Worm (Caenorhabditis elegans) whole organism, L4 larva: ENCODE data around the gene sec-61.A.

Experiments used
- F49E8.2 ChIP-seq: sonication (generic microtip); optimal IDR thresholded peaks from 2 replicates; lab custom pipeline; 2016; ENCODE audit warnings: missing compliant biosample characterization, mild to moderate bottlenecking, missing genetic modification characterization, borderline replicate concordance
- R02D3.7 ChIP-seq: fragments of 150-350 bp; sonication (generic microtip); optimal IDR thresholded peaks from 3 replicates; lab custom pipeline; 2014; ENCODE audit warnings: missing biosample characterization, missing genetic modification characterization
- ama-1 ChIP-seq: fragments of 150-350 bp; optimal IDR thresholded peaks from 2 replicates; lab custom pipeline; 2014; ENCODE audit warnings: inconsistent platforms, mixed read lengths
- arid-1 ChIP-seq: fragments of 200-800 bp; sonication (Bioruptor generic); conservative IDR thresholded peaks from 2 replicates; pipeline ENCODE4 v1.3.6; 2022; ENCODE audit warnings: missing genetic modification reagents, missing genetic modification characterization, missing compliant biosample characterization
- ceh-32 ChIP-seq: sonication (generic microtip); optimal IDR thresholded peaks from 2 replicates; lab custom pipeline; 2016; ENCODE audit warnings: mild to moderate bottlenecking, missing genetic modification characterization, missing compliant biosample characterization; ENCODE audit not compliant: poor library complexity
- ceh-82 ChIP-seq: sonication (generic microtip); optimal IDR thresholded peaks from 2 replicates; lab custom pipeline; 2017; ENCODE audit warnings: missing biosample characterization, missing genetic modification characterization
- cey-2 ChIP-seq: sonication (generic microtip); optimal IDR thresholded peaks from 3 replicates; lab custom pipeline; 2017; ENCODE audit warnings: missing genetic modification characterization, mild to moderate bottlenecking, missing compliant biosample characterization, antibody characterized with exemption, borderline replicate concordance; ENCODE audit not compliant: insufficient read depth
- ctbp-1 ChIP-seq: fragments of 200-800 bp; sonication (Bioruptor generic); IDR thresholded peaks from 2 replicates; pipeline ENCODE4 v1.3.6; 2022; ENCODE audit warnings: missing genetic modification reagents, missing genetic modification characterization, missing compliant biosample characterization
- daf-16 ChIP-seq, 3 experiments: sonication (generic microtip); optimal IDR thresholded peaks; 2 replicates each; lab custom pipeline; 2016 to 2017; ENCODE audit warnings: missing genetic modification characterization in 3 of 3, missing genetic modification reagents in 3 of 3, mild to moderate bottlenecking in 2 of 3, missing compliant biosample characterization in 2 of 3, missing biosample characterization in 1 of 3, moderate library complexity in 1 of 3
- daf-19 ChIP-seq: fragments of 200-800 bp; sonication (Bioruptor generic); conservative IDR thresholded peaks from 2 replicates; pipeline ENCODE4 v1.3.6; 2022; ENCODE audit warnings: missing genetic modification characterization, missing compliant biosample characterization
- dmd-9 ChIP-seq: fragments of 200-800 bp; sonication (Bioruptor generic); IDR thresholded peaks from 2 replicates; pipeline ENCODE4 v1.3.6; 2022; ENCODE audit warnings: missing genetic modification reagents, missing genetic modification characterization, missing compliant biosample characterization
- dve-1 ChIP-seq: sonication (generic microtip); optimal IDR thresholded peaks from 2 replicates; lab custom pipeline; 2017; ENCODE audit warnings: antibody characterized with exemption, mild to moderate bottlenecking, missing genetic modification characterization, missing compliant biosample characterization; ENCODE audit not compliant: insufficient read depth
- gei-8 ChIP-seq: fragments of 200-800 bp; sonication (Bioruptor generic); optimal IDR thresholded peaks from 2 replicates; lab custom pipeline; 2018; ENCODE audit warnings: mild to moderate bottlenecking, missing genetic modification characterization, missing compliant biosample characterization
- hif-1 ChIP-seq, 2 experiments: sonication (generic microtip); optimal IDR thresholded peaks; 2 replicates each; lab custom pipeline; 2016 to 2017; ENCODE audit warnings: missing compliant biosample characterization in 2 of 2, missing genetic modification characterization in 2 of 2, missing genetic modification reagents in 2 of 2, missing genotype in 2 of 2, mild to moderate bottlenecking in 1 of 2
- hmg-1.1 ChIP-seq: fragments of 200-800 bp; sonication (Bioruptor generic); IDR thresholded peaks from 2 replicates; pipeline ENCODE4 v1.3.6; 2022; ENCODE audit warnings: missing genetic modification reagents, missing genetic modification characterization, missing compliant biosample characterization
- lin-38 ChIP-seq: fragments of 200-800 bp; sonication (Bioruptor generic); IDR thresholded peaks from 2 replicates; pipeline ENCODE4 v1.3.6; 2022; ENCODE audit warnings: missing genetic modification reagents, missing genetic modification characterization, missing compliant biosample characterization
- lsy-2 ChIP-seq, 2 experiments: fragments of 150-350 bp in 1 of 2; sonication (generic microtip) in 1 of 2; optimal IDR thresholded peaks; 2 replicates each; lab custom pipeline; 2014 to 2017; ENCODE audit warnings: missing biosample characterization in 2 of 2, missing genetic modification characterization in 2 of 2
- madf-5 ChIP-seq, 2 experiments: fragments of 200-800 bp; sonication (Bioruptor generic); IDR thresholded peaks; 2 replicates each; pipeline ENCODE4 v1.3.6; 2022; ENCODE audit warnings: missing compliant biosample characterization in 2 of 2, missing genetic modification characterization in 2 of 2
- madf-9 ChIP-seq: fragments of 200-800 bp; sonication (Bioruptor generic); conservative IDR thresholded peaks from 2 replicates; pipeline ENCODE4 v1.3.6; 2022; ENCODE audit warnings: missing genetic modification reagents, missing genetic modification characterization, missing compliant biosample characterization
- mep-1 ChIP-seq: fragments of 150-350 bp; sonication (generic microtip); optimal IDR thresholded peaks from 3 replicates; lab custom pipeline; 2014; ENCODE audit warnings: missing biosample characterization, missing genetic modification characterization
- mes-2 ChIP-seq: sonication (generic microtip); optimal IDR thresholded peaks from 2 replicates; lab custom pipeline; 2016; ENCODE audit warnings: missing genotype, mild to moderate bottlenecking, missing genetic modification characterization, missing compliant biosample characterization; ENCODE audit not compliant: poor library complexity, severe bottlenecking
- mxl-2 ChIP-seq: fragments of 200-800 bp; sonication (Bioruptor generic); conservative IDR thresholded peaks from 2 replicates; pipeline ENCODE4 v1.3.6; 2022; ENCODE audit warnings: missing genetic modification reagents, missing genetic modification characterization, missing compliant biosample characterization
- mxl-3 ChIP-seq: fragments of 200-800 bp; sonication (Bioruptor generic); optimal IDR thresholded peaks from 2 replicates; lab custom pipeline; 2018; ENCODE audit warnings: mild to moderate bottlenecking, missing genetic modification characterization, missing compliant biosample characterization
- nhr-102 ChIP-seq: sonication (generic microtip); optimal IDR thresholded peaks from 2 replicates; lab custom pipeline; 2016; ENCODE audit warnings: mild to moderate bottlenecking, missing genetic modification characterization, moderate library complexity, missing compliant biosample characterization
- nhr-237 ChIP-seq: sonication (generic microtip); optimal IDR thresholded peaks from 2 replicates; lab custom pipeline; 2017; ENCODE audit warnings: missing biosample characterization, missing genetic modification characterization
- nhr-42 ChIP-seq: fragments of 200-800 bp; sonication (Bioruptor generic); IDR thresholded peaks from 2 replicates; pipeline ENCODE4 v1.3.6; 2022; ENCODE audit warnings: missing genetic modification characterization, missing compliant biosample characterization
- nhr-48 ChIP-seq: sonication (generic microtip); optimal IDR thresholded peaks from 2 replicates; lab custom pipeline; 2016; ENCODE audit warnings: mild to moderate bottlenecking, missing genetic modification characterization, missing compliant biosample characterization
- nhr-76 ChIP-seq: fragments of 150-350 bp; optimal IDR thresholded peaks from 2 replicates; lab custom pipeline; 2014; ENCODE audit warnings: missing biosample characterization, missing genetic modification characterization
- nhr-77 ChIP-seq: fragments of 150-350 bp; optimal IDR thresholded peaks from 2 replicates; lab custom pipeline; 2014; ENCODE audit warnings: missing biosample characterization, missing genetic modification characterization
- pha-4 ChIP-seq, 2 experiments: fragments of 150-350 bp in 1 of 2; fragments of 200-800 bp in 1 of 2; sonication (Bioruptor generic) in 1 of 2; IDR thresholded peaks in 1 of 2; optimal IDR thresholded peaks in 1 of 2; 2 replicates each; pipeline versions ENCODE4 v1.3.6 to Lab custom; 2014 to 2022; ENCODE audit warnings: missing genetic modification characterization in 2 of 2, missing genetic modification reagents in 2 of 2, missing biosample characterization in 1 of 2, missing compliant biosample characterization in 1 of 2
- sdz-12 ChIP-seq: fragments of 200-800 bp; sonication (Bioruptor generic); optimal IDR thresholded peaks from 2 replicates; lab custom pipeline; 2018; ENCODE audit warnings: mild to moderate bottlenecking, missing genetic modification characterization, missing compliant biosample characterization
- snpc-1.2 ChIP-seq: fragments of 200-800 bp; sonication (Bioruptor generic); IDR thresholded peaks from 2 replicates; pipeline ENCODE4 v1.3.6; 2022; ENCODE audit warnings: missing genetic modification reagents, missing genetic modification characterization, missing compliant biosample characterization
- tra-1 ChIP-seq: fragments of 200-800 bp; sonication (Bioruptor generic); IDR thresholded peaks from 2 replicates; pipeline ENCODE4 v1.3.6; 2022; ENCODE audit warnings: missing genetic modification reagents, missing genetic modification characterization, missing compliant biosample characterization
- unc-39 ChIP-seq: sonication (generic microtip); optimal IDR thresholded peaks from 2 replicates; lab custom pipeline; 2017; ENCODE audit warnings: missing biosample characterization, missing genetic modification characterization
- vab-7 ChIP-seq: fragments of 200-800 bp; sonication (Bioruptor generic); IDR thresholded peaks from 2 replicates; pipeline ENCODE4 v1.3.6; 2022; ENCODE audit warnings: missing genetic modification reagents, missing genetic modification characterization, missing compliant biosample characterization
- zag-1 ChIP-seq: fragments of 150-350 bp; optimal IDR thresholded peaks from 2 replicates; lab custom pipeline; 2014; ENCODE audit warnings: missing biosample characterization, missing genetic modification characterization
- zfp-3 ChIP-seq: fragments of 200-800 bp; sonication (Bioruptor generic); conservative IDR thresholded peaks from 2 replicates; pipeline ENCODE4 v1.3.6; 2022; ENCODE audit warnings: missing genetic modification reagents, missing genetic modification characterization, missing compliant biosample characterization
- ztf-11 ChIP-seq: fragments of 150-350 bp; optimal IDR thresholded peaks from 2 replicates; lab custom pipeline; 2014; ENCODE audit warnings: missing biosample characterization, missing genetic modification characterization

The sec-61.A gene

ce11 chrIV:14792602-14793232 lies 32.3 kb downstream of the sec-61.A start, which contains the start of gene gdi-1:
TSS of gene gdi-1 (minus strand) at chrIV:14792887.
- TF ChIP-seq mep-1 = peak; percentile 23
- no peak for TF ChIP-seq gei-8 (GFP tag; lab: Kevin White, UChicago)
- TF ChIP-seq dmd-9 (GFP tag; lab: Robert Waterston, UW) = 0 out of 2 replicates have a peak, but pooled peaks have one; percentile 11
- peak; percentile 56 for TF ChIP-seq ama-1 (lab: Kevin White, UChicago)
- TF ChIP-seq arid-1 (GFP tag; lab: Robert Waterston, UW) = no peak
- no peak for TF ChIP-seq mxl-2
- TF ChIP-seq tra-1 = no peak
- TF ChIP-seq mxl-3 (GFP tag; lab: Kevin White, UChicago) = no peak
- 0 out of 2 replicates have a peak, but pooled peaks have one; percentile 6 for TF ChIP-seq lin-38 (GFP tag; lab: Robert Waterston, UW)
- no peak for TF ChIP-seq nhr-76
- TF ChIP-seq daf-16 (GFP tag; optimal IDR thresholded peaks at IDR 0.05; lab: Kevin White, UChicago) = no peak
- TF ChIP-seq daf-16 (tag; optimal IDR thresholded peaks at IDR 0.05; lab: Kevin White, UChicago) = peak; percentile 3
- TF ChIP-seq madf-9 (GFP tag; lab: Robert Waterston, UW) = 0 out of 2 replicates have a peak, but pooled peaks have one; percentile 11
- TF ChIP-seq R02D3.7 (tag; lab: Kevin White, UChicago) = no peak
- TF ChIP-seq, all 104 proteins: peak for 6

ce11 chrIV:14790579-14790978 lies 34.5 kb downstream of the sec-61.A start:
- TF ChIP-seq lin-38 (GFP tag; lab: Robert Waterston, UW) (0 out of 2 replicates have a peak, but pooled peaks have one; percentile 17), dve-1 (peak; percentile 9), daf-19 (GFP tag; lab: Robert Waterston, UW) (no peak), zag-1 (tag; lab: Kevin White, UChicago) (no peak), mep-1 (peak; percentile 63), unc-39 (tag; lab: Kevin White, UChicago) (no peak), ceh-82 (tag; lab: Kevin White, UChicago) (no peak), vab-7 (no peak), nhr-77 (tag; lab: Kevin White, UChicago) (no peak), madf-5 (GFP tag; IDR thresholded peaks at IDR 0.05; lab: Robert Waterston, UW) (no peak), hmg-1.1 (GFP tag; lab: Robert Waterston, UW) (no peak), sdz-12 (GFP tag; lab: Kevin White, UChicago) (no peak), lsy-2 (tag; optimal IDR thresholded peaks at IDR 0.05; lab: Kevin White, UChicago) (no peak), pha-4 (GFP tag; IDR thresholded peaks at IDR 0.05; lab: Robert Waterston, UW) (peak; percentile 41; the same call in 1 of the 2 replicates), pha-4 (tag; optimal IDR thresholded peaks at IDR 0.05; lab: Kevin White, UChicago) (no peak), hif-1 (tag; optimal IDR thresholded peaks at IDR 0.05; lab: Kevin White, UChicago) (no peak), daf-16 (GFP tag; optimal IDR thresholded peaks at IDR 0.05; lab: Kevin White, UChicago) (no peak), daf-16 (tag; optimal IDR thresholded peaks at IDR 0.05; lab: Kevin White, UChicago) (peak; percentile 39), cey-2 (no peak), mes-2 (tag; lab: Kevin White, UChicago) (no peak), nhr-237 (tag; lab: Kevin White, UChicago) (no peak), R02D3.7 (tag; lab: Kevin White, UChicago) (no peak), snpc-1.2 (GFP tag; lab: Robert Waterston, UW) (peak; percentile 72), ama-1 (lab: Kevin White, UChicago) (peak; percentile 31), nhr-48 (tag; lab: Kevin White, UChicago) (no peak), tra-1 (no peak), nhr-102 (tag; lab: Kevin White, UChicago) (peak; percentile 7), nhr-42 (no peak), zfp-3 (GFP tag; lab: Robert Waterston, UW) (no peak), ztf-11 (tag; lab: Kevin White, UChicago) (no peak), ctbp-1 (GFP tag; lab: Robert Waterston, UW) (no peak), F49E8.2 (tag; lab: Kevin White, UChicago) (no peak), ceh-32 (tag; lab: Kevin White, UChicago) (no peak)
